Worm (Caenorhabditis elegans): ENCODE results near the gene nlp-7.

The nlp-7 gene

ce11 chrX:8545971-8546442, 47.0 kb upstream of the nlp-7 start, which contains the start of gene sdha-1 (continued):
- TF ChIP-seq ceh-28 (tag; optimal IDR thresholded peaks at IDR 0.05) (no peak), hlh-11 (tag; optimal IDR thresholded peaks at IDR 0.05) (peak; percentile 96), saeg-2 (GFP tag; IDR thresholded peaks at IDR 0.05) (peak; percentile 64; the same call in 1 of the 2 replicates), lin-13 (GFP tag; optimal IDR thresholded peaks at IDR 0.05) (peak; percentile 86), ceh-62 (tag; optimal IDR thresholded peaks at IDR 0.05) (no peak), pqm-1 (tag; optimal IDR thresholded peaks at IDR 0.05) (peak; percentile 67), daf-19 (GFP tag; conservative IDR thresholded peaks at IDR 0.05) (0 out of 2 replicates have a peak, but pooled peaks have one; percentile 20), jun-1 (tag; optimal IDR thresholded peaks at IDR 0.05) (peak; percentile 52), mdl-1 (tag; optimal IDR thresholded peaks at IDR 0.05) (peak; percentile 45 to 96), fkh-10 (GFP tag; optimal IDR thresholded peaks at IDR 0.05) (peak; percentile 88), zfp-3 (GFP tag; conservative IDR thresholded peaks at IDR 0.05) (no peak; the same call in 1 of the 2 replicates), mxl-2 (GFP tag; conservative IDR thresholded peaks at IDR 0.05) (no peak), nhr-28 (tag; optimal IDR thresholded peaks at IDR 0.05) (peak; percentile 87), spr-1 (tag; optimal IDR thresholded peaks at IDR 0.05) (peak; percentile 71), ZK337.2 (GFP tag; IDR thresholded peaks at IDR 0.05) (no peak), nhr-6 (tag; optimal IDR thresholded peaks at IDR 0.05) (peak; percentile 46), nhr-77 (tag; optimal IDR thresholded peaks at IDR 0.05) (peak; percentile 86), mxl-3 (GFP tag; optimal IDR thresholded peaks at IDR 0.05) (peak; percentile 93), zip-2 (tag; optimal IDR thresholded peaks at IDR 0.05) (peak; percentile 33), zag-1 (tag; optimal IDR thresholded peaks at IDR 0.05) (no peak), mep-1 (tag; optimal IDR thresholded peaks at IDR 0.05) (peak; percentile 97), tra-1 (GFP tag; IDR thresholded peaks at IDR 0.05) (peak; percentile 86)

- peak; percentile 22 for TF ChIP-seq ztf-7 (tag; optimal IDR thresholded peaks at IDR 0.05)
- TF ChIP-seq nhr-102 (tag; optimal IDR thresholded peaks at IDR 0.05) = peak; percentile 27
- TF ChIP-seq hlh-11 (tag; optimal IDR thresholded peaks at IDR 0.05) = peak; percentile 71
- TF ChIP-seq mdl-1 (tag; optimal IDR thresholded peaks at IDR 0.05) = peak in 1 of 2 experiments; percentile 35
- TF ChIP-seq dmd-6 (GFP tag; IDR thresholded peaks at IDR 0.05) = peak; percentile 67
- TF ChIP-seq nhr-77 (tag; optimal IDR thresholded peaks at IDR 0.05) = peak; percentile 50
- TF ChIP-seq mes-2 (tag; optimal IDR thresholded peaks at IDR 0.05; ENCODE audit: poor library complexity, severe bottlenecking) = no peak
- TF ChIP-seq hlh-30 (tag; optimal IDR thresholded peaks at IDR 0.05; ENCODE audit: insufficient read depth) = peak; percentile 38
- no peak for TF ChIP-seq daf-16 (GFP tag; optimal IDR thresholded peaks at IDR 0.05)
- peak; percentile 98 for TF ChIP-seq daf-16 (tag; optimal IDR thresholded peaks at IDR 0.05)
- TF ChIP-seq dve-1 (tag; optimal IDR thresholded peaks at IDR 0.05; ENCODE audit: insufficient read depth) = peak; percentile 55
- TF ChIP-seq nhr-25 (tag; optimal IDR thresholded peaks at IDR 0.05; ENCODE audit: borderline replicate concordance, insufficient read depth) = no peak
- TF ChIP-seq mep-1 (tag; optimal IDR thresholded peaks at IDR 0.05) = peak; percentile 13
- no peak for TF ChIP-seq lim-7 (GFP tag; IDR thresholded peaks at IDR 0.05)
- TF ChIP-seq hif-1 (tag; optimal IDR thresholded peaks at IDR 0.05) = peak in 1 of 2 experiments; percentile 62
- peak; percentile 41 for TF ChIP-seq nhr-28 (tag; optimal IDR thresholded peaks at IDR 0.05)
- TF ChIP-seq T20F7.1 (GFP tag; optimal IDR thresholded peaks at IDR 0.05) = peak; percentile 4
These were observed 44.0 kb upstream of the nlp-7 start, which contains the start of gene D2021.4 for ce11 chrX:8549026-8549425. D2021.4 (minus strand) TSS chrX:8549073.

- TF ChIP-seq nhr-102 (tag; optimal IDR thresholded peaks at IDR 0.05) = peak; percentile 53
- TF ChIP-seq dmd-6 (GFP tag; IDR thresholded peaks at IDR 0.05) = peak; percentile 90
- no peak for TF ChIP-seq vab-7 (GFP tag; IDR thresholded peaks at IDR 0.05)
- peak; percentile 71 for TF ChIP-seq T26A8.4 (GFP tag; IDR thresholded peaks at IDR 0.05)
- TF ChIP-seq lin-1 (GFP tag; IDR thresholded peaks at IDR 0.05) = 0 out of 2 replicates have a peak, but pooled peaks have one; percentile 18
- TF ChIP-seq F37D6.2 (tag; optimal IDR thresholded peaks at IDR 0.05) = no peak
- no peak for TF ChIP-seq ama-1 (optimal IDR thresholded peaks at IDR 0.05)
- TF ChIP-seq R02D3.7 (tag; optimal IDR thresholded peaks at IDR 0.05) = no peak
- TF ChIP-seq ctbp-1 (GFP tag; IDR thresholded peaks at IDR 0.05) = no peak
- TF ChIP-seq set-16 (GFP tag; IDR thresholded peaks at IDR 0.05) = 0 out of 2 replicates have a peak, but pooled peaks have one; percentile 8
- no peak for TF ChIP-seq nhr-111 (GFP tag; optimal IDR thresholded peaks at IDR 0.05)
- TF ChIP-seq daf-16 (GFP tag; optimal IDR thresholded peaks at IDR 0.05) = no peak
- peak; percentile 75 for TF ChIP-seq daf-16 (tag; optimal IDR thresholded peaks at IDR 0.05)
- TF ChIP-seq nhr-28 (tag; optimal IDR thresholded peaks at IDR 0.05) = peak; percentile 92
- no peak for TF ChIP-seq nhr-10 (tag; optimal IDR thresholded peaks at IDR 0.05)
- peak; percentile 94 for TF ChIP-seq hlh-11 (tag; optimal IDR thresholded peaks at IDR 0.05)
- TF ChIP-seq ceh-28 (tag; optimal IDR thresholded peaks at IDR 0.05) = no peak
- TF ChIP-seq zip-2 (tag; optimal IDR thresholded peaks at IDR 0.05) = no peak
- TF ChIP-seq ztf-11 (tag; optimal IDR thresholded peaks at IDR 0.05) = no peak
- TF ChIP-seq hlh-30 (tag; optimal IDR thresholded peaks at IDR 0.05; ENCODE audit: insufficient read depth) = peak; percentile 84
- no peak for TF ChIP-seq saeg-2 (GFP tag; IDR thresholded peaks at IDR 0.05)
- TF ChIP-seq F10B5.3 (tag; optimal IDR thresholded peaks at IDR 0.05) = no peak
- no peak for TF ChIP-seq jun-1 (tag; optimal IDR thresholded peaks at IDR 0.05)
- peak; percentile 36 for TF ChIP-seq T20F7.1 (GFP tag; optimal IDR thresholded peaks at IDR 0.05)
These were observed 42.9 kb upstream of the nlp-7 start for ce11 chrX:8550099-8550498.
